Worm (Caenorhabditis elegans) whole organism, late embryonic: Measurements from ENCODE around the gene lin-8.
A peak's percentile ranks its signal among the peaks of the same experiment; 100 is the strongest.

Experiments used
- C38D4.7 ChIP-seq: fragments of 200-800 bp; sonication (Bioruptor generic); optimal IDR thresholded peaks from 2 replicates; lab custom pipeline; 2018; ENCODE audit warnings: mild to moderate bottlenecking, missing genetic modification characterization, moderate library complexity, missing compliant biosample characterization
- F13H6.1 ChIP-seq: sonication (generic microtip); optimal IDR thresholded peaks from 2 replicates; lab custom pipeline; 2016; ENCODE audit warnings: missing genetic modification characterization, missing compliant biosample characterization
- T23F11.4 ChIP-seq: fragments of 200-800 bp; sonication (Bioruptor generic); optimal IDR thresholded peaks from 2 replicates; lab custom pipeline; 2018; ENCODE audit warnings: mild to moderate bottlenecking, missing genetic modification characterization, missing compliant biosample characterization
- ahr-1 ChIP-seq: sonication (generic microtip); optimal IDR thresholded peaks from 2 replicates; lab custom pipeline; 2016; ENCODE audit warnings: missing genetic modification characterization, missing compliant biosample characterization
- ceh-18 ChIP-seq: sonication (generic microtip); optimal IDR thresholded peaks from 2 replicates; lab custom pipeline; 2016; ENCODE audit warnings: missing genetic modification characterization, missing compliant biosample characterization
- ceh-19 ChIP-seq: fragments of 200-800 bp; sonication (Bioruptor generic); optimal IDR thresholded peaks from 2 replicates; lab custom pipeline; 2018; ENCODE audit warnings: mild to moderate bottlenecking, missing genetic modification characterization, missing compliant biosample characterization
- ceh-2 ChIP-seq: sonication (generic microtip); optimal IDR thresholded peaks from 2 replicates; lab custom pipeline; 2016; ENCODE audit warnings: missing genotype, missing genetic modification characterization, missing compliant biosample characterization
- ceh-24 ChIP-seq: sonication (generic microtip); optimal IDR thresholded peaks from 2 replicates; lab custom pipeline; 2016; ENCODE audit warnings: mild to moderate bottlenecking, missing genetic modification characterization, missing compliant biosample characterization
- ceh-34 ChIP-seq: sonication (generic microtip); optimal IDR thresholded peaks from 2 replicates; lab custom pipeline; 2016; ENCODE audit warnings: mild to moderate bottlenecking, missing genetic modification characterization, missing compliant biosample characterization
- ceh-48 ChIP-seq: sonication (generic microtip); optimal IDR thresholded peaks from 2 replicates; lab custom pipeline; 2016; ENCODE audit warnings: missing genetic modification characterization, inconsistent platforms, missing compliant biosample characterization
- ceh-9 ChIP-seq: sonication (generic microtip); optimal IDR thresholded peaks from 2 replicates; lab custom pipeline; 2016; ENCODE audit warnings: mild to moderate bottlenecking, missing genetic modification characterization, inconsistent platforms, missing compliant biosample characterization
- dve-1 ChIP-seq: sonication (generic microtip); optimal IDR thresholded peaks from 2 replicates; lab custom pipeline; 2017; ENCODE audit warnings: antibody characterized with exemption, mild to moderate bottlenecking, missing genetic modification characterization, missing compliant biosample characterization
- elt-2 ChIP-seq: sonication (generic microtip); optimal IDR thresholded peaks from 2 replicates; lab custom pipeline; 2016; ENCODE audit warnings: missing genetic modification reagents, missing genetic modification characterization, missing compliant biosample characterization
- elt-4 ChIP-seq: sonication (generic microtip); optimal IDR thresholded peaks from 2 replicates; lab custom pipeline; 2016; ENCODE audit warnings: missing genetic modification characterization, missing compliant biosample characterization
- gmeb-2 ChIP-seq: sonication (generic microtip); optimal IDR thresholded peaks from 2 replicates; lab custom pipeline; 2016; ENCODE audit warnings: missing genetic modification characterization, inconsistent platforms, missing compliant biosample characterization
- hlh-13 ChIP-seq: fragments of 200-800 bp; sonication (Bioruptor generic); optimal IDR thresholded peaks from 2 replicates; lab custom pipeline; 2018; ENCODE audit warnings: mild to moderate bottlenecking, missing genetic modification characterization, missing compliant biosample characterization
- hlh-15 ChIP-seq: sonication (generic microtip); optimal IDR thresholded peaks from 2 replicates; lab custom pipeline; 2016; ENCODE audit warnings: missing genetic modification characterization, missing compliant biosample characterization
- hlh-6 ChIP-seq: sonication (generic microtip); optimal IDR thresholded peaks from 2 replicates; lab custom pipeline; 2016; ENCODE audit warnings: missing genotype, missing genetic modification characterization, missing compliant biosample characterization
- lin-11 ChIP-seq: fragments of 200-800 bp; sonication (Bioruptor generic); optimal IDR thresholded peaks from 2 replicates; lab custom pipeline; 2018; ENCODE audit warnings: mild to moderate bottlenecking, missing genetic modification characterization, missing compliant biosample characterization
- nhr-232 ChIP-seq: sonication (generic microtip); optimal IDR thresholded peaks from 2 replicates; lab custom pipeline; 2016; ENCODE audit warnings: missing genetic modification characterization, missing compliant biosample characterization
- npax-4 ChIP-seq: sonication (generic microtip); optimal IDR thresholded peaks from 2 replicates; lab custom pipeline; 2016; ENCODE audit warnings: missing genetic modification characterization, missing compliant biosample characterization
- odd-2 ChIP-seq: sonication (generic microtip); optimal IDR thresholded peaks from 2 replicates; lab custom pipeline; 2017; ENCODE audit warnings: antibody characterized with exemption, mild to moderate bottlenecking, missing genetic modification characterization, missing compliant biosample characterization
- pag-3 ChIP-seq: sonication (generic microtip); optimal IDR thresholded peaks from 2 replicates; lab custom pipeline; 2016; ENCODE audit warnings: missing compliant biosample characterization, missing genetic modification characterization, borderline replicate concordance
- pat-9 ChIP-seq: fragments of 200-800 bp; sonication (Bioruptor generic); optimal IDR thresholded peaks from 2 replicates; lab custom pipeline; 2018; ENCODE audit warnings: mild to moderate bottlenecking, missing genetic modification characterization, moderate library complexity, missing compliant biosample characterization
- pax-1 ChIP-seq: fragments of 150-350 bp; optimal IDR thresholded peaks from 2 replicates; lab custom pipeline; 2014; ENCODE audit warnings: missing biosample characterization, missing genetic modification characterization
- pha-2 ChIP-seq: sonication (generic microtip); optimal IDR thresholded peaks from 2 replicates; lab custom pipeline; 2017; ENCODE audit warnings: mild to moderate bottlenecking, missing genetic modification characterization, missing compliant biosample characterization
- pha-4 ChIP-seq: fragments of 150-350 bp; optimal IDR thresholded peaks from 2 replicates; lab custom pipeline; 2018; ENCODE audit warnings: missing biosample characterization, missing genetic modification reagents, missing genetic modification characterization
- pqm-1 ChIP-seq: sonication (generic microtip); optimal IDR thresholded peaks from 2 replicates; lab custom pipeline; 2016; ENCODE audit warnings: missing genetic modification characterization, missing compliant biosample characterization
- ref-2 ChIP-seq: sonication (generic microtip); optimal IDR thresholded peaks from 2 replicates; lab custom pipeline; 2016; ENCODE audit warnings: missing genetic modification characterization, missing compliant biosample characterization
- rnt-1 ChIP-seq: sonication (generic microtip); optimal IDR thresholded peaks from 2 replicates; lab custom pipeline; 2016; ENCODE audit warnings: missing genetic modification characterization, missing compliant biosample characterization
- sdc-2 ChIP-seq: sonication (generic microtip); optimal IDR thresholded peaks from 2 replicates; lab custom pipeline; 2016; ENCODE audit warnings: missing genotype, missing genetic modification characterization, missing compliant biosample characterization
- syd-9 ChIP-seq: sonication (generic microtip); optimal IDR thresholded peaks from 2 replicates; lab custom pipeline; 2016; ENCODE audit warnings: mild to moderate bottlenecking, missing genetic modification characterization, moderate library complexity, missing compliant biosample characterization
- tbx-2 ChIP-seq: sonication (generic microtip); optimal IDR thresholded peaks from 2 replicates; lab custom pipeline; 2016; ENCODE audit warnings: missing genetic modification characterization, missing compliant biosample characterization
- unc-86 ChIP-seq: sonication (generic microtip); optimal IDR thresholded peaks from 2 replicates; lab custom pipeline; 2016; ENCODE audit warnings: missing genetic modification characterization, missing compliant biosample characterization
- ztf-16 ChIP-seq: sonication (generic microtip); optimal IDR thresholded peaks from 2 replicates; lab custom pipeline; 2017; ENCODE audit warnings: missing genetic modification characterization, missing compliant biosample characterization

The lin-8 gene

ce11 chrII:3043358-3043757 is 13.3 kb upstream of the lin-8 start, which contains the start of gene B0454.8:
B0454.8 (minus strand) TSS chrII:3043458.
- no peak for TF ChIP-seq ceh-34 (tag; lab: Kevin White, UChicago)
- TF ChIP-seq pha-2 (tag; lab: Kevin White, UChicago), result no peak
- TF ChIP-seq hlh-6 (tag; lab: Kevin White, UChicago), result no peak
- no peak for TF ChIP-seq sdc-2 (tag; lab: Kevin White, UChicago)
- no peak for TF ChIP-seq gmeb-2 (tag; lab: Kevin White, UChicago)
- no peak for TF ChIP-seq unc-86 (tag; lab: Kevin White, UChicago)
- no peak for TF ChIP-seq hlh-15 (tag; lab: Kevin White, UChicago)
- no peak for TF ChIP-seq ceh-9 (tag; lab: Kevin White, UChicago)
- TF ChIP-seq odd-2 (tag; lab: Kevin White, UChicago), result no peak
- no peak for TF ChIP-seq elt-2 (tag; lab: Kevin White, UChicago)
- no peak for TF ChIP-seq syd-9 (tag; lab: Kevin White, UChicago)
- TF ChIP-seq ceh-19 (GFP tag; lab: Kevin White, UChicago), result no peak
- no peak for TF ChIP-seq pat-9 (tag; lab: Kevin White, UChicago)
- TF ChIP-seq ceh-2 (tag; lab: Kevin White, UChicago), result no peak
- TF ChIP-seq pqm-1 (tag; lab: Kevin White, UChicago), result no peak

- TF ChIP-seq rnt-1 (tag; lab: Kevin White, UChicago), result no peak
- TF ChIP-seq pha-2 (tag; lab: Kevin White, UChicago), result no peak
These were observed 12.6 kb upstream of the lin-8 start, which contains the start of gene sri-29 for ce11 chrII:3044023-3044422. sri-29 (plus strand) TSS chrII:3044323.

ce11 chrII:3045422-3045821 is 11.2 kb upstream of the lin-8 start:
- TF ChIP-seq elt-4 (tag; lab: Kevin White, UChicago) (peak; percentile 29), lin-11 (no peak)

ce11 chrII:3045875-3046274 is 10.7 kb upstream of the lin-8 start, which contains the start of gene sri-30:
sri-30 (plus strand) TSS chrII:3046175.
- TF ChIP-seq ahr-1 (tag; lab: Kevin White, UChicago) (no peak), tbx-2 (tag; lab: Kevin White, UChicago) (no peak), pat-9 (tag; lab: Kevin White, UChicago) (no peak), F13H6.1 (no peak), T23F11.4 (no peak), pax-1 (no peak)
- TF ChIP-seq, all 69 proteins: peak for 0

ce11 chrII:3048378-3048777 is 8.2 kb upstream of the lin-8 start, which contains the start of gene sri-28:
sri-28 (plus strand) TSS chrII:3048678.
- no peak for TF ChIP-seq nhr-232 (tag; lab: Kevin White, UChicago)
- TF ChIP-seq pha-4 (tag; lab: Kevin White, UChicago), result no peak
- TF ChIP-seq rnt-1 (tag; lab: Kevin White, UChicago), result no peak
- TF ChIP-seq hlh-13 (GFP tag; lab: Kevin White, UChicago), result no peak
- no peak for TF ChIP-seq pag-3 (tag; lab: Kevin White, UChicago)
- no peak for TF ChIP-seq C38D4.7 (GFP tag; lab: Kevin White, UChicago)
- no peak for TF ChIP-seq ceh-18
- TF ChIP-seq gmeb-2 (tag; lab: Kevin White, UChicago), result no peak
- no peak for TF ChIP-seq pqm-1 (tag; lab: Kevin White, UChicago)
- TF ChIP-seq sdc-2 (tag; lab: Kevin White, UChicago), result no peak
- no peak for TF ChIP-seq ztf-16

- no peak for TF ChIP-seq ceh-24 (tag; lab: Kevin White, UChicago)
- TF ChIP-seq ceh-48, result no peak
- no peak for TF ChIP-seq npax-4 (tag; lab: Kevin White, UChicago)
- no peak for TF ChIP-seq ref-2 (tag; lab: Kevin White, UChicago)
- TF ChIP-seq dve-1 (tag; lab: Kevin White, UChicago), result peak; percentile 62
- no peak for TF ChIP-seq tbx-2 (tag; lab: Kevin White, UChicago)
These were observed 7.6 kb upstream of the lin-8 start for ce11 chrII:3048989-3049388.
